Worm (Caenorhabditis elegans) whole organism, midembryonic: ENCODE results near the gene swt-4.

Source experiments
- T22C8.4 ChIP-seq: fragments of 200-800 bp; sonication (Bioruptor generic); IDR thresholded peaks from 2 replicates; pipeline ENCODE4 v1.3.6; 2022; ENCODE audit warnings: missing genetic modification characterization, missing compliant biosample characterization
- cog-1 ChIP-seq: sonication (generic microtip); optimal IDR thresholded peaks from 2 replicates; lab custom pipeline; 2016; ENCODE audit warnings: missing genetic modification characterization, missing compliant biosample characterization
- klf-2 ChIP-seq: fragments of 200-800 bp; sonication (Bioruptor generic); conservative IDR thresholded peaks from 2 replicates; pipeline ENCODE4 v1.3.6; 2022; ENCODE audit warnings: missing genetic modification reagents, missing genetic modification characterization, missing compliant biosample characterization
- med-1 ChIP-seq: sonication (generic microtip); optimal IDR thresholded peaks from 2 replicates; lab custom pipeline; 2017; ENCODE audit warnings: missing genetic modification characterization, mild to moderate bottlenecking, missing compliant biosample characterization, antibody characterized with exemption, missing genetic modification reagents; ENCODE audit not compliant: insufficient read depth
- ref-1 ChIP-seq: fragments of 200-800 bp; sonication (Bioruptor generic); conservative IDR thresholded peaks from 2 replicates; pipeline ENCODE4 v1.3.6; 2022; ENCODE audit warnings: missing genetic modification reagents, missing genetic modification characterization, missing compliant biosample characterization
- tab-1 ChIP-seq: fragments of 200-800 bp; sonication (Bioruptor generic); IDR thresholded peaks from 2 replicates; pipeline ENCODE4 v1.3.6; 2022; ENCODE audit warnings: missing genetic modification characterization, missing compliant biosample characterization
- ztf-23 ChIP-seq: fragments of 200-800 bp; sonication (Bioruptor generic); IDR thresholded peaks from 2 replicates; pipeline ENCODE4 v1.3.6; 2022; ENCODE audit warnings: missing genetic modification reagents, missing genetic modification characterization, missing compliant biosample characterization

DNA sequence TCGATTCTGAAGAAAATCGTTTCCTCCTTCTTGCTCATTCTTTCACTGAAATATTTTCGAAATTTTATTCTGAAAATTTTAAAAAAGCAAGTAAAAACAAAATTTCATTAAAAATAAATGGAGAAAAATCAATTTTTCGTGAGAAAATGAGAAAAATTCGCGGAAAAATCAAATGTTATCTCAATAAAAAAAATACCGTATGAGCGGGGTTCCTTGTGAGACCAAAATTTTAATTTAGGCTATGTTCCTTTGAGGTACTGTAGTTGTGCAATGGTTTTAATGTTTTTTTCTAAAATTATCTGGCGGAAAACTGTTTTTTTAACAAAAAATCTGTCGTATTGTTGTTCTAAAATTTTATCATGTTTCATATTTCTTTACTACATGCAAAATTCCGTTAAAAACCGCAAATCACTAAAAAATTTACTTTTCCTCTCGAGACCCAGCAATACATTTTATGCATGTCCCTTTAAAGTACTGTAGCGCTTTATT, 28.8 kb downstream of the swt-4 start, which contains the start of gene epg-6:
- TF ChIP-seq cog-1 (tag; lab: Kevin White, UChicago) (no peak), klf-2 (GFP tag; lab: Robert Waterston, UW) (no peak), ztf-23 (GFP tag; lab: Robert Waterston, UW) (no peak), T22C8.4 (GFP tag; lab: Robert Waterston, UW) (no peak), ref-1 (GFP tag; lab: Robert Waterston, UW) (no peak), tab-1 (GFP tag; lab: Robert Waterston, UW) (no peak), med-1 (GFP tag; lab: Kevin White, UChicago) (no peak)
